Worm (Caenorhabditis elegans): ENCODE data around the gene rips-1.

Gene rips-1

DNA sequence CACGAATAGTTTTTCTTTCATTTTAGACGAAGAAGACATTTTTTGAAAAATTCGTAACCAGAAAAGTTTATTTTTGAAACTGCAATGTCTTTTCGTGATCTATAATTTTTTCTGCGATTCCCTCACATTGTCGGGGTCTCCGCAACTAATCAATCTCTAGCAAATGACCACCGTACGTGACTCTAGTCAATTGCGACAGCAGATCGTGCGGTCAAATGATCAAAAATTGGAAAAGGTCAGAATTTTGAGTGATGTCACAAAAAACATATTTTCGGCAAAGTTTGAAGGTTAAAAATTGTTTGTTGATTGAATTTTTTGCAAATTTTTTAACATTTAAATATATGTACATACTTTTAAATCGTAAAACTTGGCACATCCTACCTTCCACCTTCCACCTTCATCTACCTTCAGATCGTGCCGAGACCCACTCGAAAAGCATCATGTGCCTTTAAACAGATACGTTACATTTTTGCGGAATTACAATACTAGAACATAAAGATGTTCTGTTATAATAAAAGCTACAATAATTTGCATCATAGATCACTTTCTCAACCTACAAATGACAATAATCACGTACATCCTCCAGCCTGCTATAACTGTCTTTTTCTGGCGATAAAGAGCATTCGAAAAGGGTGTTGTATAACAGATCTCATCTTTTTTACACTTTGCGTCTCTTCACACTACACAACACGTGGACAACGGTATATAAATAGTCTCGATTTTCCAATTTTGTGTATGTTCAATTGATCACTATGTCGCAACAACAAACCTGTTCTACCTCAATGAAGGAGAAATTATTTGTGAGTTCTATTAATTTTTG is at the start of gene rips-1, which contains the start of gene R08E5.1:
Gene rips-1, plus strand, starts transcription at position 585 of the 820 bp plus-strand sequence.
Gene R08E5.1, minus strand, starts transcription at position 82 of the 820 bp plus-strand sequence.
- TF ChIP-seq gmeb-1 (tag; optimal IDR thresholded peaks at IDR 0.05), result peak; percentile 12
- peak; percentile 29 for TF ChIP-seq crh-2 (tag; optimal IDR thresholded peaks at IDR 0.05)
- no peak for TF ChIP-seq snpc-4 (tag; optimal IDR thresholded peaks at IDR 0.05)
- peak; percentile 12 for TF ChIP-seq nhr-25 (tag; optimal IDR thresholded peaks at IDR 0.05)
- TF ChIP-seq nhr-21 (tag; optimal IDR thresholded peaks at IDR 0.05), result peak; percentile 4
- TF ChIP-seq nhr-11 (tag; optimal IDR thresholded peaks at IDR 0.05), result no peak
- no peak for TF ChIP-seq unc-39 (tag; optimal IDR thresholded peaks at IDR 0.05)
- TF ChIP-seq sma-9 (GFP tag; optimal IDR thresholded peaks at IDR 0.05), result peak; percentile 18
- TF ChIP-seq sma-9 (tag; optimal IDR thresholded peaks at IDR 0.05), result no peak

ce11 chrV:3724772-3725171 is 47.0 kb upstream of the rips-1 start, which contains the start of gene str-30:
str-30 (plus strand) TSS chrV:3725072.
- TF ChIP-seq C34F6.9 (tag; optimal IDR thresholded peaks at IDR 0.05), result no peak
- no peak for TF ChIP-seq ztf-11 (tag; optimal IDR thresholded peaks at IDR 0.05)
- TF ChIP-seq zag-1 (tag; optimal IDR thresholded peaks at IDR 0.05), result no peak
- TF ChIP-seq nhr-12 (tag; optimal IDR thresholded peaks at IDR 0.05), result no peak
- no peak for TF ChIP-seq nhr-21 (tag; optimal IDR thresholded peaks at IDR 0.05)
- no peak for TF ChIP-seq fos-1 (tag; optimal IDR thresholded peaks at IDR 0.05)
- TF ChIP-seq sem-4 (tag; optimal IDR thresholded peaks at IDR 0.05), result no peak
- no peak for TF ChIP-seq lin-13 (GFP tag; optimal IDR thresholded peaks at IDR 0.05)
- TF ChIP-seq ZK546.5 (tag; optimal IDR thresholded peaks at IDR 0.05), result no peak
- no peak for TF ChIP-seq unc-55 (GFP tag; optimal IDR thresholded peaks at IDR 0.05)
- TF ChIP-seq nhr-77 (tag; optimal IDR thresholded peaks at IDR 0.05), result no peak
- no peak for TF ChIP-seq sma-3 (GFP tag; optimal IDR thresholded peaks at IDR 0.05)
- TF ChIP-seq nhr-6 (tag; optimal IDR thresholded peaks at IDR 0.05), result no peak
- TF ChIP-seq lsy-2 (tag; optimal IDR thresholded peaks at IDR 0.05), result no peak
- TF ChIP-seq nhr-11 (tag; optimal IDR thresholded peaks at IDR 0.05), result no peak
- TF ChIP-seq Y55F3AM.14 (GFP tag; optimal IDR thresholded peaks at IDR 0.05), result no peak
- TF ChIP-seq blmp-1 (tag; optimal IDR thresholded peaks at IDR 0.05; ENCODE audit: insufficient read depth), result no peak
- TF ChIP-seq aly-2 (tag; optimal IDR thresholded peaks at IDR 0.05), result no peak
- no peak for TF ChIP-seq crh-2 (tag; optimal IDR thresholded peaks at IDR 0.05)

DNA sequence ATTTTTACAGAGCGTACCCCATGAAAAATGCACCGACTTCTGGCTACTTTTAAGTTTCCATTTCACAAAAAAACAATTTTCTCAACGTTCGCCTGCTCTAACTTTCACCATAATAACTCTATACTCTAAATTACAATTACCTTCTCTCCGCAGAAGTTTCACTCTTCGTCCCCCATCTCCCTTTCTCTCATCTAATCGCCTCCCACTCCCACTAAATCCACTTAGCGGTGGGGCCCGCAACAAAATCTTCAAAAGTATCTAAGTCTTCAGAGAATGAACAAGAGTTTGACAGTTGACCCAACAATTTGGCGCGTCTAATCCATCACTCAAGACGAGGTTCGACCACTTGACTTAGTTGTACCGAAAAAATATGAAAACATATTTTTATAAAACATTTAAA is 33.4 kb upstream of the rips-1 start:
- no peak for TF ChIP-seq lsy-2 (tag; optimal IDR thresholded peaks at IDR 0.05)
- TF ChIP-seq unc-62 (GFP tag; optimal IDR thresholded peaks at IDR 0.05), result no peak
- no peak for TF ChIP-seq ama-1 (optimal IDR thresholded peaks at IDR 0.05)
- TF ChIP-seq nhr-129 (tag; optimal IDR thresholded peaks at IDR 0.05), result no peak
- no peak for TF ChIP-seq aly-2 (tag; optimal IDR thresholded peaks at IDR 0.05)
- TF ChIP-seq nhr-21 (tag; optimal IDR thresholded peaks at IDR 0.05), result no peak
- no peak for TF ChIP-seq F13H6.1 (tag; optimal IDR thresholded peaks at IDR 0.05)
- TF ChIP-seq elt-1 (tag; optimal IDR thresholded peaks at IDR 0.05), result no peak
- no peak for TF ChIP-seq alr-1 (tag; optimal IDR thresholded peaks at IDR 0.05)
- TF ChIP-seq sem-4 (tag; optimal IDR thresholded peaks at IDR 0.05), result no peak
- no peak for TF ChIP-seq snpc-4 (tag; optimal IDR thresholded peaks at IDR 0.05)
- TF ChIP-seq C34F6.9 (tag; optimal IDR thresholded peaks at IDR 0.05), result no peak
- TF ChIP-seq unc-55 (GFP tag; optimal IDR thresholded peaks at IDR 0.05), result no peak
- TF ChIP-seq lin-39 (tag; optimal IDR thresholded peaks at IDR 0.05), result no peak
- no peak for TF ChIP-seq ceh-16 (tag; optimal IDR thresholded peaks at IDR 0.05)
- no peak for TF ChIP-seq sma-3 (GFP tag; optimal IDR thresholded peaks at IDR 0.05)
- no peak for TF ChIP-seq skn-1 (tag; optimal IDR thresholded peaks at IDR 0.05)
- TF ChIP-seq sma-9 (GFP tag; optimal IDR thresholded peaks at IDR 0.05), result no peak
- TF ChIP-seq sma-9 (tag; optimal IDR thresholded peaks at IDR 0.05), result no peak

- TF ChIP-seq crh-2 (tag; optimal IDR thresholded peaks at IDR 0.05) (no peak), nhr-25 (tag; optimal IDR thresholded peaks at IDR 0.05) (no peak), unc-55 (GFP tag; optimal IDR thresholded peaks at IDR 0.05) (no peak)
Measured at ce11 chrV:3739302-3739701, 32.5 kb upstream of the rips-1 start, which contains the start of gene hpo-36. hpo-36 (minus strand) TSS chrV:3739402.
